Worm (Caenorhabditis elegans) whole organism, L1 larva: ENCODE data around the gene mppb-1.
A peak's percentile ranks its signal among the peaks of the same experiment; 100 is the strongest.

Source experiments
- aly-2 ChIP-seq: fragments of 150-350 bp; optimal IDR thresholded peaks from 2 replicates; lab custom pipeline; 2014; ENCODE audit warnings: missing biosample characterization, missing genetic modification characterization
- ama-1 ChIP-seq: fragments of 150-350 bp; optimal IDR thresholded peaks from 2 replicates; lab custom pipeline; 2014
- dpl-1 ChIP-seq, 3 experiments: fragments of 150-350 bp in 2 of 3; sonication (generic microtip) in 1 of 3; optimal IDR thresholded peaks; 2 replicates each; lab custom pipeline; 2014 to 2017; ENCODE audit warnings: missing biosample characterization in 3 of 3, missing genetic modification characterization in 3 of 3, missing genetic modification reagents in 3 of 3
- efl-3 ChIP-seq: fragments of 200-800 bp; sonication (Bioruptor generic); optimal IDR thresholded peaks from 2 replicates; lab custom pipeline; 2018; ENCODE audit warnings: mild to moderate bottlenecking, missing genetic modification characterization, missing compliant biosample characterization
- elt-3 ChIP-seq, 6 experiments: fragments of 150-350 bp in 1 of 6; sonication (generic microtip); optimal IDR thresholded peaks; 2 replicates each; lab custom pipeline; 2017 to 2018; ENCODE audit warnings: missing biosample characterization in 6 of 6, missing genetic modification characterization in 6 of 6, inconsistent platforms in 1 of 6
- fos-1 ChIP-seq: fragments of 150-350 bp; optimal IDR thresholded peaks from 2 replicates; lab custom pipeline; 2014; ENCODE audit warnings: missing biosample characterization, missing genetic modification characterization
- lsy-2 ChIP-seq, 2 experiments: fragments of 150-350 bp; optimal IDR thresholded peaks; 2 replicates each; lab custom pipeline; 2014; ENCODE audit warnings: missing biosample characterization in 2 of 2, missing genetic modification characterization in 2 of 2
- nhr-76 ChIP-seq: sonication (generic microtip); optimal IDR thresholded peaks from 2 replicates; lab custom pipeline; 2017; ENCODE audit warnings: missing biosample characterization, missing genetic modification characterization
- pag-3 ChIP-seq: sonication (generic microtip); optimal IDR thresholded peaks from 2 replicates; lab custom pipeline; 2017; ENCODE audit warnings: missing genetic modification characterization, mild to moderate bottlenecking, missing compliant biosample characterization, antibody characterized with exemption, borderline replicate concordance; ENCODE audit not compliant: insufficient read depth
- snpc-4 ChIP-seq: fragments of 150-350 bp; optimal IDR thresholded peaks from 2 replicates; lab custom pipeline; 2014; ENCODE audit warnings: missing biosample characterization, missing genetic modification characterization

DNA sequence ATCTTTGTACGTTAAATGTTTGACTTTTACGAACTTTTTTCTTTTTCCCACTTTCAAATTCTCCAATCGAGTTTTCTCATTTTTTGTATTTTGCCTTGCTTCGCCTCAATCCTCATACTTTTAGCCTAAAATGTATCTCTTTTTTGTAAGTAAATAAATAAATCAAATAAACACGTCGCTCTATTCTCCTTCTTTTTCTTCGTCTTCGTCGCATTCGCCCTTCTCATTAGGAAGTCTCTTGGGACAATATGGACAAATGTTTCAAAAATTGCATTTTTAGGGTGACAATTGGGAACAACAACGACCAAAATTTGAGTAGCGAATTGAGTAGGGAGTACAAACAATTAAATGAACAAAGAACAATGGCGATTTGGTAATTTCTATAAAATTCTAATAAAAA is 17.5 kb downstream of the mppb-1 start:
- TF ChIP-seq snpc-4 (no peak), ama-1 (lab: Kevin White, UChicago) (no peak), elt-3 (tag; optimal IDR thresholded peaks at IDR 0.05; lab: Kevin White, UChicago) (no peak), nhr-76 (tag; lab: Kevin White, UChicago) (no peak), fos-1 (tag; lab: Kevin White, UChicago) (no peak), dpl-1 (GFP tag; optimal IDR thresholded peaks at IDR 0.05; lab: Kevin White, UChicago) (peak in 1 of 3 experiments; percentile 7), aly-2 (tag; lab: Kevin White, UChicago) (no peak), efl-3 (no peak), pag-3 (no peak), lsy-2 (tag; optimal IDR thresholded peaks at IDR 0.05; lab: Kevin White, UChicago) (no peak)
